Worm (Caenorhabditis elegans): Measurements from ENCODE around the gene K01A6.6.
A peak's percentile ranks its signal among the peaks of the same experiment; 100 is the strongest.

DNA sequence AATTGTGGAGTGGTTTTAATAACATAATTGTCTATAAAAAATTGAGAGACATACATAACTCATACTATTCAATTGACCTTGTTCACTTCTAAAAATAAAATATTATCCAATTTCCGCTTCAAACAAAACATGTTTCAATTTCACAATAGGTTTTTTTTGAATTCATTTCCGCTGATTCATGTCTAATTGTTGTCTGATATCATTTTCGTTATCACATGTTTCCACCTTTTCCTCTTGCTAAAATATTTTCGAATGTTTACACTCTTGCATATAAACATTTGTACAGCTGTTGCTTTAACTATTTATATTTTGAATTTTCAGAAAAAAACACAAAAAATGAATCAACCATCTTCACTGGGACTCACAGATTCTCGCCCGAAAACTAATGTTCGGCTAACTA is 10.2 kb downstream of the K01A6.6 start, which contains the start of gene gem-4:
- TF ChIP-seq nhr-237 (tag; optimal IDR thresholded peaks at IDR 0.05) = no peak
- TF ChIP-seq fos-1 (tag; optimal IDR thresholded peaks at IDR 0.05) = peak; percentile 44
- no peak for TF ChIP-seq aly-2 (tag; optimal IDR thresholded peaks at IDR 0.05)
- TF ChIP-seq egl-27 (tag; optimal IDR thresholded peaks at IDR 0.05) = no peak
- no peak for TF ChIP-seq ama-1 (optimal IDR thresholded peaks at IDR 0.05)
- TF ChIP-seq nhr-23 (tag; optimal IDR thresholded peaks at IDR 0.05) = no peak
- no peak for TF ChIP-seq nhr-21 (tag; optimal IDR thresholded peaks at IDR 0.05)
- TF ChIP-seq unc-62 (GFP tag; optimal IDR thresholded peaks at IDR 0.05) = no peak
- no peak for TF ChIP-seq unc-39 (tag; optimal IDR thresholded peaks at IDR 0.05)
- TF ChIP-seq alr-1 (tag; optimal IDR thresholded peaks at IDR 0.05) = no peak
- no peak for TF ChIP-seq blmp-1 (tag; optimal IDR thresholded peaks at IDR 0.05; ENCODE audit: insufficient read depth)
- TF ChIP-seq nhr-11 (tag; optimal IDR thresholded peaks at IDR 0.05) = no peak
- TF ChIP-seq lin-11 (tag; optimal IDR thresholded peaks at IDR 0.05) = no peak

Data from whole organism, L2 larva.